Worm (Caenorhabditis elegans): ENCODE data around the gene W07B8.4.

The W07B8.4 gene

ce11 chrV:1131880-1132623 is at the start of gene W07B8.4:
Gene W07B8.4 (minus strand): TSS chrV:1131930.
- TF ChIP-seq F13C5.2 (tag; optimal IDR thresholded peaks at IDR 0.05) (no peak), sea-1 (GFP tag; conservative IDR thresholded peaks at IDR 0.05) (no peak), ceh-13 (GFP tag; optimal IDR thresholded peaks at IDR 0.05) (no peak), B0310.2 (tag; optimal IDR thresholded peaks at IDR 0.05) (no peak), ama-1 (optimal IDR thresholded peaks at IDR 0.05) (no peak), tbx-37 (GFP tag; conservative IDR thresholded peaks at IDR 0.05) (no peak), aly-1 (tag; optimal IDR thresholded peaks at IDR 0.05) (no peak), hnd-1 (tag; optimal IDR thresholded peaks at IDR 0.05) (no peak), ets-7 (tag; optimal IDR thresholded peaks at IDR 0.05) (no peak), scrt-1 (GFP tag; IDR thresholded peaks at IDR 0.05) (no peak), hmg-4 (GFP tag; optimal IDR thresholded peaks at IDR 0.05) (no peak), flt-1 (GFP tag; IDR thresholded peaks at IDR 0.05) (no peak), ceh-36 (tag; optimal IDR thresholded peaks at IDR 0.05) (no peak), tra-4 (tag; optimal IDR thresholded peaks at IDR 0.05) (no peak), tbx-11 (GFP tag; IDR thresholded peaks at IDR 0.05) (no peak), hmbx-1 (tag; optimal IDR thresholded peaks at IDR 0.05) (no peak), pes-1 (GFP tag; IDR thresholded peaks at IDR 0.05) (no peak)

- no peak for TF ChIP-seq hnd-1 (tag; optimal IDR thresholded peaks at IDR 0.05)
- TF ChIP-seq tra-4 (tag; optimal IDR thresholded peaks at IDR 0.05): no peak
- TF ChIP-seq sea-1 (GFP tag; conservative IDR thresholded peaks at IDR 0.05): no peak
- no peak for TF ChIP-seq flt-1 (GFP tag; IDR thresholded peaks at IDR 0.05)
- TF ChIP-seq tbx-11 (GFP tag; IDR thresholded peaks at IDR 0.05): no peak
- TF ChIP-seq aly-1 (tag; optimal IDR thresholded peaks at IDR 0.05): no peak
- no peak for TF ChIP-seq B0310.2 (tag; optimal IDR thresholded peaks at IDR 0.05)
- TF ChIP-seq ets-7 (tag; optimal IDR thresholded peaks at IDR 0.05): no peak
- no peak for TF ChIP-seq scrt-1 (GFP tag; IDR thresholded peaks at IDR 0.05)
- no peak for TF ChIP-seq F13C5.2 (tag; optimal IDR thresholded peaks at IDR 0.05)
- no peak for TF ChIP-seq pes-1 (GFP tag; IDR thresholded peaks at IDR 0.05)
- no peak for TF ChIP-seq ama-1 (optimal IDR thresholded peaks at IDR 0.05)
- TF ChIP-seq hmg-4 (GFP tag; optimal IDR thresholded peaks at IDR 0.05): no peak
These were observed 47.5 kb upstream of the W07B8.4 start, which contains the start of gene F25A2.1 for ce11 chrV:1179279-1179678. Gene F25A2.1 (plus strand): TSS chrV:1179579.

- TF ChIP-seq ets-7 (tag; optimal IDR thresholded peaks at IDR 0.05) (no peak), aly-1 (tag; optimal IDR thresholded peaks at IDR 0.05) (no peak), sea-1 (GFP tag; conservative IDR thresholded peaks at IDR 0.05) (no peak), pes-1 (GFP tag; IDR thresholded peaks at IDR 0.05) (no peak), ceh-13 (GFP tag; optimal IDR thresholded peaks at IDR 0.05) (no peak), hmg-4 (GFP tag; optimal IDR thresholded peaks at IDR 0.05) (no peak), tbx-37 (GFP tag; conservative IDR thresholded peaks at IDR 0.05) (no peak), hnd-1 (tag; optimal IDR thresholded peaks at IDR 0.05) (no peak), scrt-1 (GFP tag; IDR thresholded peaks at IDR 0.05) (no peak)
These were observed 44.6 kb upstream of the W07B8.4 start, which contains the start of gene T21H3.1 for ce11 chrV:1176277-1176839. Gene T21H3.1 (plus strand): TSS chrV:1176724.

- TF ChIP-seq ceh-36 (tag; optimal IDR thresholded peaks at IDR 0.05) (peak; percentile 86), tra-4 (tag; optimal IDR thresholded peaks at IDR 0.05) (no peak), tbx-37 (GFP tag; conservative IDR thresholded peaks at IDR 0.05) (no peak)
These were observed 38.9 kb upstream of the W07B8.4 start for ce11 chrV:1170591-1170990.

ce11 chrV:1165090-1165761 is 33.5 kb upstream of the W07B8.4 start, which contains the start of gene ptr-16:
Gene ptr-16 (plus strand): TSS chrV:1165711.
- no peak for TF ChIP-seq hmbx-1 (tag; optimal IDR thresholded peaks at IDR 0.05)
- TF ChIP-seq flt-1 (GFP tag; IDR thresholded peaks at IDR 0.05): no peak
- TF ChIP-seq tbx-11 (GFP tag; IDR thresholded peaks at IDR 0.05): no peak
- TF ChIP-seq ceh-36 (tag; optimal IDR thresholded peaks at IDR 0.05): peak; percentile 86
- no peak for TF ChIP-seq hnd-1 (tag; optimal IDR thresholded peaks at IDR 0.05)

ce11 chrV:1164196-1164691 is 32.5 kb upstream of the W07B8.4 start, which contains the start of gene T21H3.5:
Gene T21H3.5 (minus strand): TSS chrV:1164293.
- no peak for TF ChIP-seq tbx-37 (GFP tag; conservative IDR thresholded peaks at IDR 0.05)
- TF ChIP-seq ceh-36 (tag; optimal IDR thresholded peaks at IDR 0.05): no peak

ce11 chrV:1160716-1161115 is 29.0 kb upstream of the W07B8.4 start:
- TF ChIP-seq ceh-36 (tag; optimal IDR thresholded peaks at IDR 0.05): peak; percentile 65
- TF ChIP-seq ets-7 (tag; optimal IDR thresholded peaks at IDR 0.05): no peak
- no peak for TF ChIP-seq tra-4 (tag; optimal IDR thresholded peaks at IDR 0.05)
- TF ChIP-seq B0310.2 (tag; optimal IDR thresholded peaks at IDR 0.05): no peak
- no peak for TF ChIP-seq hnd-1 (tag; optimal IDR thresholded peaks at IDR 0.05)

ce11 chrV:1158247-1158646 is 26.5 kb upstream of the W07B8.4 start:
- TF ChIP-seq tbx-37 (GFP tag; conservative IDR thresholded peaks at IDR 0.05) (no peak), hmg-4 (GFP tag; optimal IDR thresholded peaks at IDR 0.05) (no peak), aly-1 (tag; optimal IDR thresholded peaks at IDR 0.05) (no peak), ets-7 (tag; optimal IDR thresholded peaks at IDR 0.05) (no peak), pes-1 (GFP tag; IDR thresholded peaks at IDR 0.05) (no peak), ama-1 (optimal IDR thresholded peaks at IDR 0.05) (peak; percentile 75), scrt-1 (GFP tag; IDR thresholded peaks at IDR 0.05) (peak; percentile 41; the same call in 1 of the 2 replicates), ceh-13 (GFP tag; optimal IDR thresholded peaks at IDR 0.05) (no peak)

Measured in whole organism, early embryonic.